Worm (Caenorhabditis elegans): Measurements from ENCODE around the gene K11D12.12.

DNA sequence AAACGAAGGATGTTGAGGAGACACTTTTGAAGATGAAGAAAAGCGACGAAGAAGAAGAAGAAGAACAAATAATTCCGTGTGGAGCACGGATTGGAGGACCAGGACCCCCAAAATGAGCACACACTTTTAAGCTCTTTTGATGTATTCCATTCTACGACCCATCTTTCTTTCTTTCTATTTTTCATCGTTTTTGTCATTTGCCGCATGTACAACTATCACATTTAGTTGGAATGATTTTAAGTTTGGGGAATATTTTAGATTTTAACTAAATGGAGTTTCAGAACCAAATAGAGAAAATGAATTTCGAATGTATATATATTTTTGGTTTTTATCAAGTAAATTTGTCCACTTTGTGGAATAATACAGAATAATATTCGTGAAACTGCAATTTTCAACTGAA lies 46.9 kb downstream of the K11D12.12 start, which contains the start of gene unc-46:
- TF ChIP-seq mdl-1 (tag; optimal IDR thresholded peaks at IDR 0.05), result no peak
- no peak for TF ChIP-seq nhr-11 (tag; optimal IDR thresholded peaks at IDR 0.05)
- no peak for TF ChIP-seq ama-1 (optimal IDR thresholded peaks at IDR 0.05)
- TF ChIP-seq snpc-4 (tag; optimal IDR thresholded peaks at IDR 0.05), result no peak
- TF ChIP-seq nhr-12 (tag; optimal IDR thresholded peaks at IDR 0.05), result no peak
- TF ChIP-seq fkh-10 (GFP tag; optimal IDR thresholded peaks at IDR 0.05), result no peak
